Fruit fly (Drosophila melanogaster): ENCODE results near the gene CG5131.

The CG5131 gene

dm6 chr2L:17450505-17451415, 33.5 kb upstream of the CG5131 start (continued):
- no peak for TF ChIP-seq dati (GFP tag; IDR thresholded peaks at IDR 0.05)
- TF ChIP-seq Abd-B (GFP tag; optimal IDR thresholded peaks at IDR 0.05): peak; percentile 2
- peak; percentile 27 for TF ChIP-seq HLH54F (GFP tag; optimal IDR thresholded peaks at IDR 0.05)
- peak; percentile 10; the same call in 1 of the 2 replicates for TF ChIP-seq rib (GFP tag; IDR thresholded peaks at IDR 0.05)
- no peak for TF ChIP-seq Gsc (GFP tag; IDR thresholded peaks at IDR 0.05)
- TF ChIP-seq CG17186 (GFP tag; optimal IDR thresholded peaks at IDR 0.05): no peak
- peak; percentile 1 for TF ChIP-seq tio (GFP tag; optimal IDR thresholded peaks at IDR 0.05)
- no peak for TF ChIP-seq gcm (GFP tag; optimal IDR thresholded peaks at IDR 0.05)
- no peak for TF ChIP-seq wek (GFP tag; optimal IDR thresholded peaks at IDR 0.05)
- no peak for TF ChIP-seq CG2129 (GFP tag; IDR thresholded peaks at IDR 0.05; ENCODE audit: partially characterized antibody)
- TF ChIP-seq Xrp1 (GFP tag; IDR thresholded peaks at IDR 0.05): peak; percentile 48; the same call in 1 of the 2 replicates
- no peak for TF ChIP-seq toy (GFP tag; IDR thresholded peaks at IDR 0.05)
- TF ChIP-seq CG7963 (GFP tag; IDR thresholded peaks at IDR 0.05; ENCODE audit: partially characterized antibody): no peak
- peak; percentile 17 for TF ChIP-seq maf-S (GFP tag; optimal IDR thresholded peaks at IDR 0.05)
- TF ChIP-seq CG1233 (GFP tag; optimal IDR thresholded peaks at IDR 0.05): peak; percentile 63
- no peak for TF ChIP-seq CG7928 (GFP tag; optimal IDR thresholded peaks at IDR 0.05)
- no peak for TF ChIP-seq CG4707 (GFP tag; optimal IDR thresholded peaks at IDR 0.05)
- no peak for TF ChIP-seq nerfin-2 (GFP tag; IDR thresholded peaks at IDR 0.05; ENCODE audit: partially characterized antibody)
- no peak for TF ChIP-seq lola (GFP tag; optimal IDR thresholded peaks at IDR 0.05)
- TF ChIP-seq sug (tag; optimal IDR thresholded peaks at IDR 0.05): peak; percentile 60
- TF ChIP-seq BEAF-32 (GFP tag; optimal IDR thresholded peaks at IDR 0.05): no peak
- peak; percentile 21 for TF ChIP-seq CG4854 (GFP tag; optimal IDR thresholded peaks at IDR 0.05)
- no peak for TF ChIP-seq dm (GFP tag; optimal IDR thresholded peaks at IDR 0.05)
- TF ChIP-seq Opbp (GFP tag; IDR thresholded peaks at IDR 0.05; ENCODE audit: partially characterized antibody): no peak
- peak; percentile 55 for TF ChIP-seq Blimp-1 (GFP tag; optimal IDR thresholded peaks at IDR 0.05)
- no peak for TF ChIP-seq bigmax (GFP tag; optimal IDR thresholded peaks at IDR 0.05)
- TF ChIP-seq ewg (GFP tag; optimal IDR thresholded peaks at IDR 0.05): peak; percentile 28
- TF ChIP-seq NC2α (GFP tag; optimal IDR thresholded peaks at IDR 0.05): no peak
- TF ChIP-seq caup (GFP tag; optimal IDR thresholded peaks at IDR 0.05; ENCODE audit: severe bottlenecking): peak; percentile 73
- TF ChIP-seq CG11723 (GFP tag; optimal IDR thresholded peaks at IDR 0.05): peak; percentile 20
- no peak for TF ChIP-seq CG31388 (GFP tag; optimal IDR thresholded peaks at IDR 0.05)
- TF ChIP-seq D19B (GFP tag; optimal IDR thresholded peaks at IDR 0.05): peak; percentile 58
- no peak for TF ChIP-seq mld (GFP tag; IDR thresholded peaks at IDR 0.05; ENCODE audit: partially characterized antibody)
- no peak for TF ChIP-seq sc (optimal IDR thresholded peaks at IDR 0.05)
- peak; percentile 28 for TF ChIP-seq sc (GFP tag; optimal IDR thresholded peaks at IDR 0.05)
- no peak for TF ChIP-seq E2f1 (GFP tag; IDR thresholded peaks at IDR 0.05)
- TF ChIP-seq Usf (GFP tag; optimal IDR thresholded peaks at IDR 0.05): no peak
- TF ChIP-seq hth (optimal IDR thresholded peaks at IDR 0.05): no peak
- peak; percentile 18 for TF ChIP-seq pho (GFP tag; optimal IDR thresholded peaks at IDR 0.05)
- TF ChIP-seq CG15601 (tag; optimal IDR thresholded peaks at IDR 0.05): peak; percentile 20
- no peak for TF ChIP-seq pan (optimal IDR thresholded peaks at IDR 0.05)
- TF ChIP-seq pan (GFP tag; optimal IDR thresholded peaks at IDR 0.05 in 1 of 2, IDR thresholded peaks at IDR 0.05 in 1 of 2): peak in 1 of 2 experiments; percentile 76
- no peak for TF ChIP-seq ara (GFP tag; IDR thresholded peaks at IDR 0.05)
- no peak for TF ChIP-seq ERR (GFP tag; optimal IDR thresholded peaks at IDR 0.05)
- TF ChIP-seq Ets97D (GFP tag; optimal IDR thresholded peaks at IDR 0.05): no peak
- no peak for TF ChIP-seq CG7271 (tag; optimal IDR thresholded peaks at IDR 0.05)
- no peak for TF ChIP-seq grn (GFP tag; optimal IDR thresholded peaks at IDR 0.05)
- peak; percentile 30 for TF ChIP-seq gro (GFP tag; optimal IDR thresholded peaks at IDR 0.05)
- no peak for TF ChIP-seq Doc2 (GFP tag; IDR thresholded peaks at IDR 0.05)
